Worm (Caenorhabditis elegans) whole organism, late embryonic: ENCODE results near the gene C01F1.6.

Experiments
- F13H6.1 ChIP-seq: sonication (generic microtip); optimal IDR thresholded peaks from 2 replicates; lab custom pipeline; 2016; ENCODE audit warnings: missing genetic modification characterization, missing compliant biosample characterization
- T23F11.4 ChIP-seq: fragments of 200-800 bp; sonication (Bioruptor generic); optimal IDR thresholded peaks from 2 replicates; lab custom pipeline; 2018; ENCODE audit warnings: mild to moderate bottlenecking, missing genetic modification characterization, missing compliant biosample characterization
- ceh-14 ChIP-seq: sonication (generic microtip); optimal IDR thresholded peaks from 2 replicates; lab custom pipeline; 2016; ENCODE audit warnings: missing genotype, missing genetic modification characterization, missing compliant biosample characterization
- ceh-18 ChIP-seq: sonication (generic microtip); optimal IDR thresholded peaks from 2 replicates; lab custom pipeline; 2016; ENCODE audit warnings: missing genetic modification characterization, missing compliant biosample characterization
- ceh-22 ChIP-seq: sonication (generic microtip); optimal IDR thresholded peaks from 2 replicates; lab custom pipeline; 2017; ENCODE audit warnings: missing biosample characterization, missing genetic modification characterization
- ceh-24 ChIP-seq: sonication (generic microtip); optimal IDR thresholded peaks from 2 replicates; lab custom pipeline; 2016; ENCODE audit warnings: mild to moderate bottlenecking, missing genetic modification characterization, missing compliant biosample characterization
- ceh-30 ChIP-seq: fragments of 150-350 bp; optimal IDR thresholded peaks from 2 replicates; lab custom pipeline; 2014; ENCODE audit warnings: missing biosample characterization, missing genetic modification characterization
- ceh-31 ChIP-seq: sonication (generic microtip); optimal IDR thresholded peaks from 2 replicates; lab custom pipeline; 2016; ENCODE audit warnings: missing genetic modification characterization, missing compliant biosample characterization
- ceh-34 ChIP-seq: sonication (generic microtip); optimal IDR thresholded peaks from 2 replicates; lab custom pipeline; 2016; ENCODE audit warnings: mild to moderate bottlenecking, missing genetic modification characterization, missing compliant biosample characterization
- ceh-45 ChIP-seq: fragments of 200-800 bp; sonication (Bioruptor generic); IDR thresholded peaks from 2 replicates; pipeline ENCODE4 v1.3.6; 2022; ENCODE audit warnings: missing genetic modification reagents, missing genetic modification characterization, missing compliant biosample characterization
- ceh-48 ChIP-seq: sonication (generic microtip); optimal IDR thresholded peaks from 2 replicates; lab custom pipeline; 2016; ENCODE audit warnings: missing genetic modification characterization, inconsistent platforms, missing compliant biosample characterization
- ceh-9 ChIP-seq: sonication (generic microtip); optimal IDR thresholded peaks from 2 replicates; lab custom pipeline; 2016; ENCODE audit warnings: mild to moderate bottlenecking, missing genetic modification characterization, inconsistent platforms, missing compliant biosample characterization
- elt-4 ChIP-seq: sonication (generic microtip); optimal IDR thresholded peaks from 2 replicates; lab custom pipeline; 2016; ENCODE audit warnings: missing genetic modification characterization, missing compliant biosample characterization
- ets-4 ChIP-seq: sonication (generic microtip); optimal IDR thresholded peaks from 2 replicates; lab custom pipeline; 2016; ENCODE audit warnings: missing genetic modification characterization, missing compliant biosample characterization
- eyg-1 ChIP-seq: sonication (generic microtip); optimal IDR thresholded peaks from 2 replicates; lab custom pipeline; 2016; ENCODE audit warnings: missing genotype, missing genetic modification characterization, missing compliant biosample characterization
- gmeb-2 ChIP-seq: sonication (generic microtip); optimal IDR thresholded peaks from 2 replicates; lab custom pipeline; 2016; ENCODE audit warnings: missing genetic modification characterization, inconsistent platforms, missing compliant biosample characterization
- hlh-15 ChIP-seq: sonication (generic microtip); optimal IDR thresholded peaks from 2 replicates; lab custom pipeline; 2016; ENCODE audit warnings: missing genetic modification characterization, missing compliant biosample characterization
- hlh-30 ChIP-seq: sonication (generic microtip); optimal IDR thresholded peaks from 2 replicates; lab custom pipeline; 2017; ENCODE audit warnings: antibody characterized with exemption, missing genetic modification characterization, missing compliant biosample characterization; ENCODE audit not compliant: insufficient read depth
- hlh-6 ChIP-seq: sonication (generic microtip); optimal IDR thresholded peaks from 2 replicates; lab custom pipeline; 2016; ENCODE audit warnings: missing genotype, missing genetic modification characterization, missing compliant biosample characterization
- lim-6 ChIP-seq: sonication (generic microtip); optimal IDR thresholded peaks from 2 replicates; lab custom pipeline; 2016; ENCODE audit warnings: missing genetic modification characterization, missing compliant biosample characterization
- madf-2 ChIP-seq: sonication (generic microtip); optimal IDR thresholded peaks from 2 replicates; lab custom pipeline; 2017; ENCODE audit warnings: missing genetic modification characterization, missing compliant biosample characterization
- mec-3 ChIP-seq: sonication (generic microtip); optimal IDR thresholded peaks from 2 replicates; lab custom pipeline; 2016; ENCODE audit warnings: borderline replicate concordance, missing genetic modification characterization, missing compliant biosample characterization
- nfya-1 ChIP-seq: sonication (generic microtip); optimal IDR thresholded peaks from 2 replicates; lab custom pipeline; 2017; ENCODE audit warnings: missing genetic modification characterization, mild to moderate bottlenecking, missing compliant biosample characterization, antibody characterized with exemption, moderate library complexity
- odd-2 ChIP-seq: sonication (generic microtip); optimal IDR thresholded peaks from 2 replicates; lab custom pipeline; 2017; ENCODE audit warnings: antibody characterized with exemption, mild to moderate bottlenecking, missing genetic modification characterization, missing compliant biosample characterization
- pag-3 ChIP-seq: sonication (generic microtip); optimal IDR thresholded peaks from 2 replicates; lab custom pipeline; 2016; ENCODE audit warnings: missing compliant biosample characterization, missing genetic modification characterization, borderline replicate concordance
- pax-1 ChIP-seq: fragments of 150-350 bp; optimal IDR thresholded peaks from 2 replicates; lab custom pipeline; 2014; ENCODE audit warnings: missing biosample characterization, missing genetic modification characterization
- pqm-1 ChIP-seq: sonication (generic microtip); optimal IDR thresholded peaks from 2 replicates; lab custom pipeline; 2016; ENCODE audit warnings: missing genetic modification characterization, missing compliant biosample characterization
- pros-1 ChIP-seq: fragments of 150-350 bp; optimal IDR thresholded peaks from 2 replicates; lab custom pipeline; 2014; ENCODE audit warnings: missing biosample characterization, missing genetic modification reagents, missing genetic modification characterization
- rnt-1 ChIP-seq: sonication (generic microtip); optimal IDR thresholded peaks from 2 replicates; lab custom pipeline; 2016; ENCODE audit warnings: missing genetic modification characterization, missing compliant biosample characterization
- sox-4 ChIP-seq: sonication (generic microtip); optimal IDR thresholded peaks from 2 replicates; lab custom pipeline; 2017; ENCODE audit warnings: mild to moderate bottlenecking, missing genetic modification characterization, inconsistent platforms, missing compliant biosample characterization
- syd-9 ChIP-seq: sonication (generic microtip); optimal IDR thresholded peaks from 2 replicates; lab custom pipeline; 2016; ENCODE audit warnings: mild to moderate bottlenecking, missing genetic modification characterization, moderate library complexity, missing compliant biosample characterization
- ttx-3 ChIP-seq: sonication (generic microtip); optimal IDR thresholded peaks from 2 replicates; lab custom pipeline; 2016; ENCODE audit warnings: missing genetic modification reagents, missing genetic modification characterization, missing compliant biosample characterization
- unc-3 ChIP-seq, 2 experiments: fragments of 200-800 bp in 1 of 2; sonication (Bioruptor generic) in 1 of 2; sonication (generic microtip) in 1 of 2; conservative IDR thresholded peaks in 1 of 2; optimal IDR thresholded peaks in 1 of 2; 2 replicates each; pipeline versions ENCODE4 v1.3.6 to Lab custom; 2016 to 2022; ENCODE audit warnings: missing compliant biosample characterization in 2 of 2, missing genetic modification characterization in 2 of 2, missing genetic modification reagents in 1 of 2
- unc-55 ChIP-seq: sonication (generic microtip); optimal IDR thresholded peaks from 2 replicates; lab custom pipeline; 2017; ENCODE audit warnings: missing biosample characterization, missing genetic modification reagents, missing genetic modification characterization
- unc-86 ChIP-seq: sonication (generic microtip); optimal IDR thresholded peaks from 2 replicates; lab custom pipeline; 2016; ENCODE audit warnings: missing genetic modification characterization, missing compliant biosample characterization
- zip-5 ChIP-seq: sonication (generic microtip); optimal IDR thresholded peaks from 2 replicates; lab custom pipeline; 2016; ENCODE audit warnings: missing genetic modification characterization, missing compliant biosample characterization

Gene C01F1.6

DNA sequence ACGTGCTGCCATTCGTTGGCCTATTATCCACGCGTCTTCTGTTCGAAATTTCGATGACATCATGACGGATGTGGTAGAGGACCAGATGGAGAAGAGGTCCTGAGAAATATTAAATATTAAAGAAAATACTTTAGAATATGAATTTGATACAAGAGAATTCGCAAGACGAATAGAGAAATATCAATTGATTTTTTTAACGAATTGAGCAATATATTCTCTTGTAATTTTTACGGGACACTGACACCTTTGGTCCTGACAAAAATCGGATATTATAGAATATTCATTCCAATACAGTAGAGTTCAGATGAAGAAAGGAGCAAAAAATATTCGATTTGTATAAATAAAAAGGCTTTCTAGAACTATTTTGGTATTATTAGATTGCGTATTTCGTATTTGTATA, at the start of gene C01F1.6:
Gene C01F1.6 (minus strand): TSS at position 101 of the 400 bp plus-strand sequence.
- TF ChIP-seq hlh-15, result no peak
- no peak for TF ChIP-seq ets-4 (tag; lab: Kevin White, UChicago)
- TF ChIP-seq F13H6.1, result no peak
- TF ChIP-seq ceh-34 (tag; lab: Kevin White, UChicago), result no peak
- no peak for TF ChIP-seq mec-3
- TF ChIP-seq zip-5, result no peak
- no peak for TF ChIP-seq ceh-9 (tag; lab: Kevin White, UChicago)
- no peak for TF ChIP-seq syd-9
- TF ChIP-seq ceh-14 (tag; lab: Kevin White, UChicago), result no peak
- no peak for TF ChIP-seq sox-4 (tag; lab: Kevin White, UChicago)

DNA sequence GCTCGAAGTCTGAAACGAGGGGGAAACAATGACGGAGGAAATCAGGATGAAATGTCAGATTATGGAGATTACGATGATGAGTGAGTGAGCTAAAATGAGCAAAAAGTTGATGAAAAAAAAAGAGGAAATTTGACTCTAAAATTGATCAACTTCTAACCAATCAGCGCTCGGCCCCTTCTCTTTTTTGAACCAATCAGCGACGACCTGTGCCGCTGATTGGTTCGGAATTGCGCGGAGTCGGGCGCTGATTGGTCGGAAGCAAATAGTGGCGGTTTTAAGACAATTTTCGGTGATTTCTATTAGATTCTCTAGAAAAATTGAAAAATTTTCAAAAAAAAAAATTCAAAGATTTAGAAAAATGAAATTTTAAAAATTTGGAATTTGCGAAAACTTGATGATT, 49.7 kb upstream of the C01F1.6 start:
- TF ChIP-seq ceh-22 (tag; lab: Kevin White, UChicago) (no peak), hlh-15 (no peak), elt-4 (no peak), nfya-1 (tag; lab: Kevin White, UChicago) (peak; percentile 90), rnt-1 (tag; lab: Kevin White, UChicago) (no peak), pax-1 (no peak)
- TF ChIP-seq, all 69 proteins: peak for 1

DNA sequence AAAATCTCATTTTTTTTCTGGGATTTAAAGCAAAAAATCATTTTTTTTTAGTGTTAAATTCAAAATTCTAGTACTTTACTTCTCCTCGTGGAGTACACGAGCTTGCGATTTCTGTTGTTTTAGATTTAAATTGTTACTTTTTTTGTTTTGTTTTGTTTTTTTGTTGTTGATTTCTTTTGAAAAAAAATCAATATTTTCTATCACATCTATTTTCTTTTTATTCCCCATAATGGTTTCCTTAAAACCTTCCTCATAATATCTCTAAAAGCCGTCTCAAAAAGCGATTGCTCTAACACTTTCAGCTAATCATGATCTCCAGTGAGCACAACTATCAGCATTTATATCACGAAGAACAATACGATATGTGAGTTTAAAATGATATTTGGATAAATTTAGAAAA, 46.4 kb upstream of the C01F1.6 start, which contains the start of gene madf-3:
Gene madf-3 (plus strand): TSS at position 301 of the 400 bp plus-strand sequence.
- TF ChIP-seq gmeb-2 (tag; lab: Kevin White, UChicago) (no peak), nfya-1 (tag; lab: Kevin White, UChicago) (no peak), hlh-15 (no peak), ttx-3 (tag; lab: Kevin White, UChicago) (no peak), eyg-1 (tag; lab: Kevin White, UChicago) (no peak)
- TF ChIP-seq, all 69 proteins: peak for 0

DNA sequence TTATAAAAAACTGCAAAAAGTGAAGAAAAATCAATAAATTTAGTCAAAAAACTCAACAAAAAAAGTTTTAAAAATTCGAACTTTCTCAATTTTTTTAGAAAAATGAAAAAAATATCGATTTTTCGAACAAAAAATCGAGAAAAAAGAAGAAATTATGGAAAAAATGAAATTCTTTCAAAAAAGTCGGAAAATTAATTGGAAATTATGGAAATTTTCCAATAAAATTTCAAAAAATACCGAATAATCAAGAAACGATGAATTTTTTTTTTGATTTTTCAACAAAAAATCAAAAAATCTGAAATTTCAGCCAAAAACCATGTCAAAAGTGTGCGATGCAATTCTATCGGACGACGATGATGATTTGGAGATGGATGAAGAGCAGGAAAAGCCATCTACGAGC, 40.7 kb upstream of the C01F1.6 start, which contains the start of gene H20J04.4:
Gene H20J04.4 (plus strand): TSS at position 301 of the 400 bp plus-strand sequence.
- TF ChIP-seq unc-55 (GFP tag; lab: Kevin White, UChicago) (no peak), ceh-24 (tag; lab: Kevin White, UChicago) (no peak), ceh-30 (tag; lab: Kevin White, UChicago) (no peak), ceh-31 (tag; lab: Kevin White, UChicago) (no peak), mec-3 (no peak), T23F11.4 (GFP tag; lab: Kevin White, UChicago) (no peak)

DNA sequence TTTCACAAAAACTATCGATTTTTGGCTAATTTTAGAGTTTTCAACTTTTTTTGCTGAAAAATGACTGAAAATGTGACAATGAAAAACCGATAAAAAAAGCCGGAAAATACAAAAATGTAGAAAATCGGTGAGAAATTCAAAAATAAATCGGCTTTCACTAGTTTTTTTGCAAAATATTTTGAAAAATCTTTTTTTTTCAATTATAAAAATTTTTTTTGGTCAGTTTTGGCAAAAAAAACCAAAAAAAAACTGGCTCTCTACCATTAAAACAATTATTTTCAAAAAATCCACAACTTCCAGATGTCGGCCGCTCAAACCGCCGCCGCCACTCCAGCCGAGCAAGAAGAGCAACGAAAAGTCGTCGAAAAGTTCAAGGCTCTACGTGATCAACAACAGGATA, 38.4 kb upstream of the C01F1.6 start, which contains the start of gene pfd-2:
Gene pfd-2 (plus strand): TSS at position 301 of the 400 bp plus-strand sequence.
- TF ChIP-seq pqm-1, result no peak
- no peak for TF ChIP-seq nfya-1 (tag; lab: Kevin White, UChicago)
- TF ChIP-seq pag-3, result no peak
- no peak for TF ChIP-seq elt-4
- TF ChIP-seq lim-6 (tag; lab: Kevin White, UChicago), result no peak
- no peak for TF ChIP-seq ceh-48 (tag; lab: Kevin White, UChicago)
- TF ChIP-seq ceh-18, result no peak
- no peak for TF ChIP-seq odd-2 (tag; lab: Kevin White, UChicago)
- TF ChIP-seq hlh-30 (tag; lab: Kevin White, UChicago), result no peak
- no peak for TF ChIP-seq ceh-45 (GFP tag; lab: Robert Waterston, UW)
- TF ChIP-seq madf-2 (tag; lab: Kevin White, UChicago), result no peak
- no peak for TF ChIP-seq pros-1 (tag; lab: Kevin White, UChicago)
- no peak for TF ChIP-seq hlh-6
- TF ChIP-seq unc-86 (tag; lab: Kevin White, UChicago), result no peak
- no peak for TF ChIP-seq unc-3 (GFP tag; conservative IDR thresholded peaks at IDR 0.05; lab: Robert Waterston, UW)
- no peak for TF ChIP-seq unc-3 (tag; optimal IDR thresholded peaks at IDR 0.05; lab: Kevin White, UChicago)
